Worm (Caenorhabditis elegans) whole organism, young adult: ENCODE data around the gene rhy-1.

Source experiments
- ZK185.1 ChIP-seq: sonication (generic microtip); optimal IDR thresholded peaks from 2 replicates; lab custom pipeline; 2016; ENCODE audit warnings: mild to moderate bottlenecking, missing genetic modification characterization, missing compliant biosample characterization; ENCODE audit not compliant: poor library complexity, severe bottlenecking
- ceh-91 ChIP-seq: fragments of 200-800 bp; sonication (Bioruptor generic); IDR thresholded peaks from 2 replicates; pipeline ENCODE4 v1.3.6; 2022; ENCODE audit warnings: missing genetic modification reagents, missing genetic modification characterization, missing compliant biosample characterization
- efl-1 ChIP-seq: fragments of 150-350 bp; optimal IDR thresholded peaks from 2 replicates; lab custom pipeline; 2014; ENCODE audit warnings: missing biosample characterization, missing genetic modification reagents, missing genetic modification characterization
- snpc-4 ChIP-seq, 5 experiments: fragments of 150-350 bp in 1 of 5; sonication (generic microtip) in 4 of 5; optimal IDR thresholded peaks; 2 replicates each; lab custom pipeline; 2014 to 2018; ENCODE audit warnings: missing genetic modification characterization in 5 of 5, missing biosample characterization in 3 of 5, antibody characterized with exemption in 2 of 5, mild to moderate bottlenecking in 2 of 5, missing compliant biosample characterization in 2 of 5, missing genotype in 2 of 5, moderate library complexity in 2 of 5, missing genetic modification reagents in 1 of 5

DNA sequence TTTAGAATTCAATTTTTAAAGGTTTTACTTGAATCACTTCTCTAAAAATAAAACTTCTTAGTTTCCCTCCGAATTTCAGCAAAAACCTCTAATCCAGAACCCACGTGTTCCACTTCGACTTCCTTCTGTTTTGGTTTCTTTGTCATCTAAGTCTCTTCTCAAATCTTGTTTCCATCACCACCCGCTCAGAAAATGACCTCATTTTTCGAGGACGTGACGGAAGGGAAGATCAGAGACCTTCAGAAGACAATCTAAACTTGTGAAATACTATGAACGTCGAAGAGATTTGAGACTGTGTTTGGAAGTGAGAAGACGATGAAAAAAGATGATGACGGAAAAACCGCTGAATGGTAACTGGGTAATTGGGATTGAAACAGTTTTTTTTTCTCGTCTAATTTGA lies 28.5 kb downstream of the rhy-1 start:
- no peak for TF ChIP-seq efl-1
- no peak for TF ChIP-seq ZK185.1 (tag; lab: Kevin White, UChicago)
- TF ChIP-seq ceh-91 = no peak
- TF ChIP-seq snpc-4 (GFP tag; optimal IDR thresholded peaks at IDR 0.05; lab: Kevin White, UChicago) = no peak
- no peak for TF ChIP-seq snpc-4 (tag; optimal IDR thresholded peaks at IDR 0.05; lab: Kevin White, UChicago)
